Fruit fly (Drosophila melanogaster): ENCODE data around the gene Galk.
A peak's percentile ranks its signal among the peaks of the same experiment; 100 is the strongest.

Galk gene

DNA sequence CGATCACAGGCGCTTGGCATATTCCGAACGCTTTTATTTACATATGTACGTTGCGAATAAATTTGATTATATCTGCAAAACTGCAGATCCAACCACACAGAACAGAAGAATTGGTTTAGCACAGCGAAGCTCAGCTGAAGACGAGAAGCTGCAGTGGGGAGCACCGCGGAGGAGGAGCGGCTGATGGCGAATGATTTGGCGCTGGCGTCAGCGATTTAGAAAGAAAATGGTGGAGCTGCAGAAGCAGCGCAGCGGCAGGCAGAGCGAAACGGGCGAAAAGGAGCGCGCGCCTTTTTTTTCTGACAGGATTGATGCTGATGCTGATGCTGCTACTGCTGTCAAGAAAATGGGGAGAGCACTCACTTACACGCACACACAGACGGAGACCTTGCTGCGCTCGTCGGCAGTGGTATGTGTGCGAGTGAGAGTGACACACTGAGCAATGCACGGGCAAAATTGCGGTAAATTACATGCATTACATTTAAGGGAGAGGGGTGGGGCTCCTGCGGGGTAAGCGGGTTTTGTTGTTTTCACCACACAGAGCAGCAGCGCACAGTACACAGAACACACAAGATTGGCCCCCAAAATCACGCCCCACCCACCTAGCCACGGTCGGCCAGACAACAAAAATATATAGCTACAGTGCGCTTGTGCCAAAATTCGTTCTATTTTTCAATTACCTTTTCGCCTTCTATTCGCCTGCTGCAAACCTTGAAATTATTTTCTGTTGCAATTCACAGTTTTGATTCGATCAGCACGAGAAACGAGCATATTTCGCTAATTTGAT is 11.2 kb upstream of the Galk start:
- TF ChIP-seq psq (optimal IDR thresholded peaks at IDR 0.05) (no peak), Dll (optimal IDR thresholded peaks at IDR 0.05) (peak; percentile 81), CG8478 (optimal IDR thresholded peaks at IDR 0.05) (no peak), usp (GFP tag; optimal IDR thresholded peaks at IDR 0.05) (no peak)

DNA sequence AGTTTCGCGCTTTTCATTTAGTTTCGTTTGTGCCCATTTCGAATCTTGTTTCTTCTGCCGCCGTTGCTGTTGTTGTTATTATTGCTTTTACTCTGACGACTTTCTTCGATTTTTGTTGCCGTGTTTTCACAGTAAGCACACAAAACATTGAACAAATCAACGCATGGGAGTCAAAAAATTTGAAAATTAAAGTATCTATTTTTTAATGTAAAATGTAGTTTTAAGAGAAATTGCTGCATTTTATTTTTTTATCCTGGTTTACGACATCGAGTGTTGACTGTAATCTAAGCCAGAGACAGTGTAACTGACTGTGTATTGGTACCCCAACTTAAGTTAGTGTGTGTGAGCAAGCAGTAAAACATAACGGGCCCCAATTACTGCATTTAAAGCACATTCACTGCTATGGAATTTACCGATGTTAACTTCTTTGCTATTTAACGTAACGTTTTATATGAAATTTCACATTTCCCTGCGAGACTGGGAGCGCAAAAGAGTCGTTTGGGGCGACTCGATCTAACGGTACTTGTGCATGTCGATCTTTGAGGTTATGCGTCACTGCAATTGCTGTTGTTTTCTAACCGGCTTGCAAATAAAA is 10.4 kb upstream of the Galk start:
- TF ChIP-seq usp (GFP tag; optimal IDR thresholded peaks at IDR 0.05) (no peak), CG8478 (optimal IDR thresholded peaks at IDR 0.05) (no peak), pan (optimal IDR thresholded peaks at IDR 0.05) (no peak), Dll (optimal IDR thresholded peaks at IDR 0.05) (no peak), psq (optimal IDR thresholded peaks at IDR 0.05) (no peak), EcR (GFP tag; optimal IDR thresholded peaks at IDR 0.05) (no peak)

DNA sequence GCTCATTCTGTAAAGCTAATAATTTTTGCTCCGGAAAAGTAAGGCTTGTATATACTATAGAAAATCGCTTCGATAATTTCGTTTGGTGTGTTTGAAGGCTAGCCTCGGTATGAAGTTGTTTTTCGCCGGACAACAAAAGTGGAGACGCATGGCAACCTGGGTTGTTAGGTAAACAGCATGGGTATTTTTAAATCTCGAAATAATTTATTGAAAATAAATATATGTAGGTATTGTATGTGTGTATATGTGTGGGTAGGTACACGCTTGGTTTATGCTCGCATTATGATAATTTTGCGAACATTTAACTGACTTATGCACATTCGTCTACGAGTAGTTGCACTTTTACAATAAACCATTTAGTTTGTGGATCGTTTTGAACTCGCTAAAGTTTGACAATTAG is 4.2 kb upstream of the Galk start, which contains the start of gene CG5280:
Gene CG5280, minus strand, starts transcription at position 101 of the 400 bp plus-strand sequence.
- TF ChIP-seq EcR (GFP tag; optimal IDR thresholded peaks at IDR 0.05) = no peak
- no peak for TF ChIP-seq psq (optimal IDR thresholded peaks at IDR 0.05)
- no peak for TF ChIP-seq Dll (optimal IDR thresholded peaks at IDR 0.05)

DNA sequence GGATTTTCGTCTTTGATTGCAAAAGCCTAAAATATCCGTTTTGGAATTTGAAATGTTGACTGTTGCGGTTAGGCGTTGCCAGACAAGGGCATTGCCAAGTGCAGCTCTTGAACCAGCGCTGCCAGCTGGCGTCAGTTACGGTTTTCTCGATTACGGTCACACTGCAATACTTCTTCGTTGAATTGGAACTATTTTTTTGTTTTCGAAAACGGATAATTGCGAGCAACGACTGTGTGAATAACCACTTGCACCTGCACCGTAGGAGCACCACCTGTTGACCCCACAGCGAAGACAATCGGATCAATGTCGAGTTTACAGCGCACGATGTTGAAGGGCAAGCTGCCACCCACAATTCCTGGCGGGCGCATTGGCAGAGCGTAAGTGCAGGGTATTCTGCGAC is 691 bp upstream of the Galk start, which contains the start of gene CG5068:
Gene CG5068, plus strand, starts transcription at position 129 of the 400 bp plus-strand sequence.
- TF ChIP-seq Dll (optimal IDR thresholded peaks at IDR 0.05) = no peak
- TF ChIP-seq CG8478 (optimal IDR thresholded peaks at IDR 0.05) = no peak
- TF ChIP-seq psq (optimal IDR thresholded peaks at IDR 0.05) = no peak
- TF ChIP-seq EcR (GFP tag; optimal IDR thresholded peaks at IDR 0.05) = no peak
- no peak for TF ChIP-seq usp (GFP tag; optimal IDR thresholded peaks at IDR 0.05)
- no peak for TF ChIP-seq pan (optimal IDR thresholded peaks at IDR 0.05)

DNA sequence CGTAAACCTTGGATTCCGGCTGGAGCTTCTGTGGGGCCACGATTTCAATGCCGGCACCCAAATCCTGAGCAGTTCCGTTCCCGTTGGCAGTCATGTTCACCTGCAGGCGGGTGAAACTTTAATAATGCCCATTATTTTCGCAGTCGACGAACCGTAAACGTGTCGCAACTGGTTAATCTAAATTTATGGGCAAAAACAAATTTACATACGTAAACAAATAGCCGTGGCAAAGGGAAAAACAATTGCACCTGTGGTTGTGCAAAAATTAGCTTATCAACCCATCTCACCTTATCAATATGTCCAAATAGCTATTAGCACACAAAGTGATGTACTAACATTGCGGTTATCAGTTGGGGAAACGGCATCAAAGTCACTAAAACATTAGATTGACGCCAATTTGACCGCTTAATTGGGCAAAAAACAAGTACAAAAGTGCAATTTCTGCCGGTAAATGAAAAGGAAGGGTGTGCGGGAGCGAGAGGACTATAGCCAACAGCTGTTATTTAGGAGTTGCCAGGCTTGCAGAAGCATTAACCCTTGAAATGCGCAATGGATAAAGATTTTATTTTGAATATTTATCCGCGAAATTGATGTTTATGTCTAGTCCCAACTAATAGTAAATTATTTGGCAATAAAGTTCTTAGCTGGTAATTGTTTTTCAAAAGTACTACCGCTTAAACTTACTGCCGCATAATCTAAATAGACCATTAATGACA is 601 bp downstream of the Galk start:
- TF ChIP-seq psq (optimal IDR thresholded peaks at IDR 0.05) (no peak), CG8478 (optimal IDR thresholded peaks at IDR 0.05) (no peak), pan (optimal IDR thresholded peaks at IDR 0.05) (no peak), EcR (GFP tag; optimal IDR thresholded peaks at IDR 0.05) (no peak), Dll (optimal IDR thresholded peaks at IDR 0.05) (no peak), usp (GFP tag; optimal IDR thresholded peaks at IDR 0.05) (no peak)

DNA sequence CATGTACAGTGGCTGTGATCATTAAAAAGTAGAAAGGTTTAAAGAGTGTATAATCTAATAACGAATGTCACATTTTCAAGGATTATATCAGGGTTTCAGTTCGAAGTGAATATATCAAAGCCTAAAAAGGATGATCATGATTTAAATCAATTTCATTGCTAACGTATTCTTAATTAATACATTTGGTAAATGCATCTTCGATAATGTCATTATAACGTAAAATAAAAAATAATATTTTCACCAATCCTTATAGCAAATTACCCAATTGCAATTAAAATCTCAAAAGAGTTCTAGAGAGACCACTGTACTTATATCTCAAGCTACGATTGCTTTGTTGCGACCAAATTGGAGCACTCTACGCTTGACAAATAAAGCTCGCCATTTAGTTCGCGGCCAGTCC is 3.8 kb downstream of the Galk start:
- TF ChIP-seq psq (optimal IDR thresholded peaks at IDR 0.05) (no peak), usp (GFP tag; optimal IDR thresholded peaks at IDR 0.05) (no peak), CG8478 (optimal IDR thresholded peaks at IDR 0.05) (no peak), pan (optimal IDR thresholded peaks at IDR 0.05) (no peak), EcR (GFP tag; optimal IDR thresholded peaks at IDR 0.05) (no peak), Dll (optimal IDR thresholded peaks at IDR 0.05) (no peak)

DNA sequence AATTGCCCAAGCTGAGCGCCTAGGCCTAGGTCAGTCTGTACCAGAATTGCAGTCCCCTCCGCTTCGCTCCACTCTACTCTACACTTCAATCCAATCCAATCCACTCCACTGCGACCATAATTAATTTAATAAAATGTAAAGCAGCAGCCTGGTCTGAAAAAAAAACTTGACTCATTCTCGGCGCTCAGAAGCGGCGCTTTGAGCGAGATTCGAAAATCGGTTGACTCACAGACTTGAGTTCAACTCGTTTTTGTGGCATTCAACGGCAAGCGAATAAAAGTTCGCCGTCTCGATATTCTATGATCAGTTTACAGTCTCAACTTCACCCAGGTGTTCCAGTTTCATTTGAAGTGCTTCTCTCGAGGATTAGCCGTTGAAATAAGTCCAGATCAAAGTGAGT is 4.4 kb downstream of the Galk start, which contains the start of gene CG13314:
Gene CG13314, plus strand, starts transcription at position 301 of the 400 bp plus-strand sequence.
- no peak for TF ChIP-seq Dll (optimal IDR thresholded peaks at IDR 0.05)

DNA sequence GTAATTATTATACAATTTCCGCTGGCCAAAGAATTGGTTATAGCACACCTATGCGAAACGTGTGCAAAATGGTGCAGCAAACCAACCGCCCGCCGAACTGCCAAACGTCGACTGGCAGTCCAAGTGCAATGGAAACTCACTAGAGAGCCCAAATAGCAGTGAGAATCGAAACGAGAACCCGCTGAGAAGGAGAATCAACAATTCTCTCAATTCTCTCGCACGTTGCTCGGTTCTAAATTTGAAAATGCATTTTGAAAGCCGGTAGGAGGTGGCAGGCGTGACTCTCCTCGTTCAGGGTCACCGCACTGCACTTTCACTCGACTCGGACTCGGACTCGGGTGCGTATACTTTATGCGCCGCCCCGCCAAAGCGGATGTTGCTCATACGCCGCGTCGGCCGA is 6.1 kb downstream of the Galk start, which contains the start of gene CG5644:
Gene CG5644, minus strand, starts transcription at position 101 of the 400 bp plus-strand sequence.
- TF ChIP-seq usp (GFP tag; optimal IDR thresholded peaks at IDR 0.05) = no peak
- TF ChIP-seq CG8478 (optimal IDR thresholded peaks at IDR 0.05) = no peak
- no peak for TF ChIP-seq EcR (GFP tag; optimal IDR thresholded peaks at IDR 0.05)
- TF ChIP-seq Dll (optimal IDR thresholded peaks at IDR 0.05) = no peak
- TF ChIP-seq pan (optimal IDR thresholded peaks at IDR 0.05) = no peak
- TF ChIP-seq psq (optimal IDR thresholded peaks at IDR 0.05) = no peak

DNA sequence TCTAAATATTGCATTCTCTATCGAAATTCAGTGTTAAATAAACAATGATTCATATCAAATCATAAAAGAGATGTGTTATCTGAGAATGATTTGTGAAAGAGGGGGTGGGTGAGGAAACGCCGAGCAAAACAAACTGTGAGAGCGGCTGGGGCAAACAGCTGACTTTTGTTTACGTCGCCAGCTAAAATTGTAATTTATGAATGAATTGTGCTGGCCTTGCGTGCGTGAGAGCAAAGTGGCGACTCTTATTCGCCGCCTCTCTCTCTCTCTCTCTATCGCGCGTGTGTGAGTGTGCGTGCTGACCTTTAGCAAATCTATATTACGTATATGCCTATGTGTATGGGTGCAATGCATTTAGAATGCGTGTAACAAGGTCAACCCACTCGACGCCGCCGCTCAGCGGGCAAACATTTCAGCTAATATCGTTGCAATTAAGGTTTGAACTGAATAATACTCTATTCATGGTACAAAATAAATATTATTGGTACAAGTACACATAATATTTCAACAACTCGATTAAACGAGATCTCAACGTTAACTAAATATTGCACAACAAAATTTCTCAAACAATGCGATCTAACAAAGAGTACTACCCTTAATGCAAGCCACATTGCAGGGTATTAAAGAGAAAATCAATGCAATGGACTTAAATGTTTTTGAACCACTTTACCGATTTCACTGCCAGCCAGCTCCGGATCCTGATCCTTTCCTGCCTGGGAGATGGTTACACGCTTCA is 7.0 kb downstream of the Galk start:
- peak; percentile 54 for TF ChIP-seq Dll (optimal IDR thresholded peaks at IDR 0.05)
- TF ChIP-seq usp (GFP tag; optimal IDR thresholded peaks at IDR 0.05) = no peak

DNA sequence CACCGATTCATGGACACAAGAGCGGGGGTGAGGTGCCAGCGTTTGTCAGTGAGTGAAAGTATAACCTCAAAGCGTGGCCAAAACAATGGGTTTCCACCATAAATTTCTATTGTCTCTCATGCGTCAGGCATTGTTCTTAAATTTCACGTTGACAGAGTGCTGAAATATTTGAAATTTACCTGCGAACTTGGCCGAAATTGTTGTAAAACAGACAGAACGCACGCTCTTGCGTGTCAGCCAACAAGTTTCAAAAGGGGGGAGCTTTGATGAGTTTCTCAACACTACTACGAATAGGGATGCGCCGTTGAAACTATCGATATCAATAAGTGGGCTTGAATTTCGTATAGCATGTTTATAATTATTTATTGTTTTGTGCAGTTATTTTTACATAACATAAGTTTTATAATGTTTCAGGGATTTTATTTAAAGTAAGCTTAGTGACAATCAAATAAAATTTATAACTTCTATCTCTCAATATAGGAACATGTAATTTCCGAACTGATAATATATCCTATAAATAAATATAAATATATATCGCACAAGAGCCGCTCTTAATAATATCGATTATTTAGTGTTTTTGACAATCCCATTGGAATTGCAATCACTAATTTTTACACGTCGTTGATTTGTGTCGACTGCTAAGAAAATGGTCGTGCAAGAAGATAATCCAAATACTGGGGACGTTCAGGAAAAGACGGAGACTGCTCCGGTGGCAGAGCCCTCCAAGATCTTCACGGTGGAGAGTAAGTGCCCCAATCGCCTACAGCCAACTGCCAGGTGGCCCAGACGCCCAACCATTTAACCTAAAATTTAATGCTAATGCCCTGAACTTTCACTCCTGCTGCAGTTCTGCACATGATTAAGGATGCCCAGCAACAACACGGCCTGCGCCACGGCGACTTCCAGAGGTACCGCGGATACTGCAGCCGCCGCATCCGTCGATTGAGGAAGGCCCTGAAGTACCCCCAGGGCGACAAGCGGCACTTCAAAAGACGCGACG is 11.1 kb downstream of the Galk start, which contains the start of the genes pix and Srp68:
Gene pix, minus strand, starts transcription at position 288 of the 1,000 bp plus-strand sequence.
Gene Srp68, plus strand, starts transcription at position 569 of the 1,000 bp plus-strand sequence.
- TF ChIP-seq Dll (optimal IDR thresholded peaks at IDR 0.05) (no peak), pan (optimal IDR thresholded peaks at IDR 0.05) (no peak)

DNA sequence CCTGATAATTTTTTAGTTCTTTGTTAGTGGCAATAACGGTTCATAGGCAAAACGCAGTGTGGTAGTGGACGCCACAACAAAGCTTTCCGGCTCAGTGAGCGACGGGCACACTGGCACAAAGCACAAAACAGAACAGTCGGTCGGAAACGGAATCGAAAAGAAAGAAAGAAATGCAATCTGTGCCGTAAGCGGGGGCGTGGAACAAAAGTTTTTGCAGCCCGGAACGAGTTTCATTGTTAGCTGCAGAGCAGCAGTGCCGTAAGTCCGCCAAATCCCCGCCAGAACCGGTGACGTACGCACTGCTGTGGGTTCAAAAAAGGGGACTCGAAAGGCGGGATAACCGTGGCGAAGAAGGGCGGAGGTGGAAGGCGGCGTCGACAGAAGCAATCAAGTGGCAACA is 17.5 kb downstream of the Galk start, which contains the start of gene CG5026:
Gene CG5026, plus strand, starts transcription at position 92 of the 400 bp plus-strand sequence.
- TF ChIP-seq pan (optimal IDR thresholded peaks at IDR 0.05) (no peak), Dll (optimal IDR thresholded peaks at IDR 0.05) (no peak), CG8478 (optimal IDR thresholded peaks at IDR 0.05) (no peak), usp (GFP tag; optimal IDR thresholded peaks at IDR 0.05) (no peak), psq (optimal IDR thresholded peaks at IDR 0.05) (no peak), EcR (GFP tag; optimal IDR thresholded peaks at IDR 0.05) (no peak)
